Worm (Caenorhabditis elegans): ENCODE measurements around the gene F32E10.5.

The F32E10.5 gene

ce11 chrIV:7561614-7562142, 16.5 kb downstream of the F32E10.5 start, which contains the start of gene ima-3:
Gene ima-3 (minus strand): TSS chrIV:7561664.
- TF ChIP-seq nhr-28 (tag; optimal IDR thresholded peaks at IDR 0.05), result peak; percentile 67
- peak; percentile 2 for TF ChIP-seq ama-1 (optimal IDR thresholded peaks at IDR 0.05)
- TF ChIP-seq nhr-77 (tag; optimal IDR thresholded peaks at IDR 0.05), result peak; percentile 80
- peak; percentile 36 for TF ChIP-seq pqm-1 (tag; optimal IDR thresholded peaks at IDR 0.05)
- peak in 1 of 2 experiments; percentile 62 for TF ChIP-seq lsy-2 (tag; optimal IDR thresholded peaks at IDR 0.05)
- TF ChIP-seq egl-27 (tag; optimal IDR thresholded peaks at IDR 0.05), result no peak
- TF ChIP-seq dpl-1 (GFP tag; optimal IDR thresholded peaks at IDR 0.05), result peak; percentile 25
- TF ChIP-seq lin-39 (tag; optimal IDR thresholded peaks at IDR 0.05), result no peak
- peak; percentile 30 for TF ChIP-seq dve-1 (tag; optimal IDR thresholded peaks at IDR 0.05; ENCODE audit: insufficient read depth)
- peak; percentile 17 for TF ChIP-seq nhr-6 (tag; optimal IDR thresholded peaks at IDR 0.05)
- peak; percentile 51 for TF ChIP-seq mep-1 (tag; optimal IDR thresholded peaks at IDR 0.05)
- TF ChIP-seq mes-2 (tag; optimal IDR thresholded peaks at IDR 0.05; ENCODE audit: poor library complexity, severe bottlenecking), result peak; percentile 72
- TF ChIP-seq lin-13 (GFP tag; optimal IDR thresholded peaks at IDR 0.05), result peak; percentile 44
- TF ChIP-seq hmg-1.1 (GFP tag; IDR thresholded peaks at IDR 0.05), result no peak
- no peak for TF ChIP-seq mdt-29 (GFP tag; IDR thresholded peaks at IDR 0.05)
- peak in 1 of 2 experiments; percentile 47 for TF ChIP-seq hif-1 (tag; optimal IDR thresholded peaks at IDR 0.05)
- TF ChIP-seq unc-130 (GFP tag; optimal IDR thresholded peaks at IDR 0.05), result peak; percentile 18
- TF ChIP-seq lin-38 (GFP tag; IDR thresholded peaks at IDR 0.05), result peak; percentile 73
- no peak for TF ChIP-seq lin-1 (GFP tag; IDR thresholded peaks at IDR 0.05)
- TF ChIP-seq fkh-10 (GFP tag; optimal IDR thresholded peaks at IDR 0.05), result peak; percentile 31

- TF ChIP-seq tra-1 (GFP tag; IDR thresholded peaks at IDR 0.05) (no peak), lin-38 (GFP tag; IDR thresholded peaks at IDR 0.05) (peak; percentile 6; the same call in 1 of the 2 replicates), arid-1 (GFP tag; conservative IDR thresholded peaks at IDR 0.05) (0 out of 2 replicates have a peak, but pooled peaks have one; percentile 21)
Observed at ce11 chrIV:7559237-7559636, 18.9 kb downstream of the F32E10.5 start.

DNA sequence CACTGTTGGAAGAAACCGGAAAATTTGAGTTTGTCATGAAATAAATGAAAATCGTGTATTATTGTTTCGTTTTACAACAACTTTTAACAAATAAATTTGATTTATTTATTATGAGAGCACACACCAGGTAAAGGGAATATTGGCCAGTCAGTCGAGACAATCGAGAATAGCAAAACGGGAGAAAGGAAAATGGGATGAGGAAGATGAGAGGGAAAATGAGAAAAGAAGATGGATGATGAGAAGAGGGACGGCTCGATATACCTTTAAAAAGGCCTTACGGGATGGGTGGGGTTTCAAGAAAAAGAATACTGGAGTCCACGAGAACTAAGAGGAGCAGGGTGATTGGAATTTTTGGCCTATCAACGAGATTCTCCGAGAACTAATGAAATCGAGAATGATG, 19.5 kb downstream of the F32E10.5 start:
- TF ChIP-seq daf-8 (GFP tag; IDR thresholded peaks at IDR 0.05) (no peak), snpc-1.2 (GFP tag; IDR thresholded peaks at IDR 0.05) (0 out of 2 replicates have a peak, but pooled peaks have one; percentile 15), ama-1 (optimal IDR thresholded peaks at IDR 0.05) (peak; percentile 54)

ce11 chrIV:7556265-7556866, 21.8 kb downstream of the F32E10.5 start, which contains the start of the genes F49E8.7, F49E8.8 and nprl-2:
Gene F49E8.7 (minus strand): TSS chrIV:7556365.
Gene F49E8.8 (plus strand): TSS chrIV:7556637.
Gene nprl-2 (plus strand): TSS chrIV:7556816.
- TF ChIP-seq dmd-9 (GFP tag; IDR thresholded peaks at IDR 0.05) (no peak), Y75B8A.6 (GFP tag; IDR thresholded peaks at IDR 0.05) (no peak), fos-1 (tag; optimal IDR thresholded peaks at IDR 0.05) (no peak), nhr-76 (tag; optimal IDR thresholded peaks at IDR 0.05) (no peak), pha-4 (GFP tag; IDR thresholded peaks at IDR 0.05) (no peak), pha-4 (tag; optimal IDR thresholded peaks at IDR 0.05) (no peak), tag-97 (GFP tag; IDR thresholded peaks at IDR 0.05) (no peak), mdt-29 (GFP tag; IDR thresholded peaks at IDR 0.05) (no peak), zfp-3 (GFP tag; conservative IDR thresholded peaks at IDR 0.05) (no peak)

DNA sequence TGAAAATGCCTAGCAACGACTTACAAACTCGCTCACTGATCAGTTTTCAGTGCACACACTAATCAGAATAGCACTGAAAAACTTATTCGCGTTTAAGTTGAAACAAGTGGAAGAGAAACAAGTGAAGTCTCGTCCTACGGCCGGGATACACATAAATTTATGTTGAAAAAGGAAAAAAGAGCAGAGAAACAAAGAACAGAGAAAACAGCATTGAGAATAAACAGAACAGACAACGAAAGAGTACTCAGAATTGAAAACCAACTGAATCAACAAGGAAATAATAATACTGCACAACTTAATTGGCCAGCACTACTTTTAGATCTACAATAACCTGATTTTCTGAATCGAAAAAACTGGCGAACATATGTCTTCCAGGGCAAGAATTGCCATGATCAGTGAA, 23.8 kb downstream of the F32E10.5 start, which contains the start of gene F49E8.6:
Gene F49E8.6, minus strand, starts transcription at position 317 of the 400 bp plus-strand sequence.
- TF ChIP-seq aha-1 (tag) (peak; percentile 46), nhr-11 (tag; optimal IDR thresholded peaks at IDR 0.05) (peak; percentile 40), lir-3 (tag; optimal IDR thresholded peaks at IDR 0.05) (no peak)

Measured in whole organism, L4 larva.